Fruit fly (Drosophila melanogaster) whole organism, adult: Measurements from ENCODE around the gene Dhc64C.

Experiments used
- CG12768 ChIP-seq: fragments of 200-800 bp; sonication (Bioruptor generic); optimal IDR thresholded peaks from 2 replicates; lab custom pipeline; 2017; ENCODE audit warnings: missing biosample characterization, missing genetic modification characterization, mild to moderate bottlenecking, moderate library complexity, missing genetic modification reagents
- CG33017 ChIP-seq: fragments of 200-800 bp; sonication (Bioruptor generic); optimal IDR thresholded peaks from 2 replicates; lab custom pipeline; 2018; ENCODE audit warnings: missing biosample characterization, mild to moderate bottlenecking, missing genetic modification characterization, moderate library complexity
- CG7045 ChIP-seq: fragments of 200-800 bp; sonication (Bioruptor generic); optimal IDR thresholded peaks from 2 replicates; lab custom pipeline; 2017; ENCODE audit warnings: missing biosample characterization, mild to moderate bottlenecking, missing genetic modification characterization
- CG7101 ChIP-seq: fragments of 200-800 bp; sonication (Bioruptor generic); optimal IDR thresholded peaks from 2 replicates; lab custom pipeline; 2018; ENCODE audit warnings: missing biosample characterization, mild to moderate bottlenecking, missing genetic modification characterization, moderate library complexity
- Hr96 ChIP-seq: fragments of 200-800 bp; sonication (Bioruptor generic); optimal IDR thresholded peaks from 2 replicates; lab custom pipeline; 2016; ENCODE audit warnings: missing biosample characterization, missing genetic modification characterization

DNA sequence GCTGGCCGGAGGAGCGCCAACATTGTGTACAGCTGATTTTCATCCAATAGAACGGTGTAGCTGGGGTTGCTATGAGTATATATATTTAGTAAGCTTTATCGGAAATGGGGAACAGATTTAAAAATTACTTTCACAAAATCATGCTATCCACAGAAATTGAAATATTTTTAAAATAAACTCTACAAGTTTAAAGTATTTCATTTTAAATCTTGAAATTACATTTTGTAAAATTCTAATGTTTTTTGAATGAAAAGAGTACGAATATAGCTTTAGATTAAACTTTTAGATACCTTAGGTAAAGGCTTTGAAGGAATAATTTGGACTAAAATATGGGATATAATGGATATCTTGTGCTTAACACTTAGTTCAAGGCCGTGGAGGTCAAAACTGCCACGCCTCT lies 18.2 kb downstream of the Dhc64C start, which contains the start of gene CG18808:
- TF ChIP-seq CG33017 (tag; lab: Kevin White, UChicago) (no peak), Hr96 (no peak), CG12768 (GFP tag; lab: Kevin White, UChicago) (no peak), CG7045 (GFP tag; lab: Kevin White, UChicago) (no peak), CG7101 (tag; lab: Kevin White, UChicago) (no peak)
